Worm (Caenorhabditis elegans) whole organism, young adult: ENCODE results near the gene F13E9.12.

ENCODE experiments used
- lsy-27 ChIP-seq: sonication (generic microtip); optimal IDR thresholded peaks from 2 replicates; lab custom pipeline; 2017; ENCODE audit warnings: missing genetic modification characterization, mild to moderate bottlenecking, missing compliant biosample characterization, antibody characterized with exemption, missing genotype, borderline replicate concordance; ENCODE audit not compliant: insufficient read depth
- nfya-2 ChIP-seq: fragments of 200-800 bp; sonication (Bioruptor generic); IDR thresholded peaks from 2 replicates; pipeline ENCODE4 v1.3.6; 2022; ENCODE audit warnings: missing genetic modification reagents, missing genetic modification characterization, missing compliant biosample characterization
- nhr-27 ChIP-seq: fragments of 200-800 bp; sonication (Bioruptor generic); optimal IDR thresholded peaks from 2 replicates; lab custom pipeline; 2018; ENCODE audit warnings: mild to moderate bottlenecking, missing genetic modification characterization, moderate library complexity, missing compliant biosample characterization
- unc-62 ChIP-seq: fragments of 150-350 bp; optimal IDR thresholded peaks from 2 replicates; lab custom pipeline; 2014; ENCODE audit warnings: missing biosample characterization, missing genetic modification reagents, missing genetic modification characterization

DNA sequence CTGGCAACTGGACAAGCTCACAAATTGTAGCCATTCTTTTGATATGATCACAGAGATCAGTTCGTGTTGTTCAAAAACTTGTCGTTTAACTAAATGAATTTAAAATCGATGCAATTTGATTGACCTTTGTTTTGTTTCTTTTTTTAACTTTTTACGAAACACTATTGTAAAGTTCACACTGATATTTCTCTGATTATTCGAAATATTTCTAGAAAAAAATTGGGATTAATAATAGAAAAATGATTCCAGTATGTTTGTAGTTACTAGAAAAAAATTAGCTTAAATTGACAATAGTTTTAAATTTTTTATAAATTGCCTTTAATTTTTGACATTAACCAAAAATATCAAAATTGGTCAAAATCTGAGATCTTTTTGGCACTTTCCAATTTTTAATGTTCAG is 34.8 kb upstream of the F13E9.12 start, which contains the start of gene ZK596.2:
- TF ChIP-seq lsy-27 (tag; lab: Kevin White, UChicago) (no peak), nfya-2 (GFP tag; lab: Robert Waterston, UW) (no peak), nhr-27 (tag; lab: Kevin White, UChicago) (no peak), unc-62 (GFP tag; lab: Kevin White, UChicago) (no peak)
